Fruit fly (Drosophila melanogaster) whole organism, embryonic: ENCODE data around the gene CG42693.
A peak's percentile ranks its signal among the peaks of the same experiment; 100 is the strongest.

Experiments used
- B-H1 ChIP-seq: fragments of 200-800 bp; sonication (Bioruptor generic); IDR thresholded peaks from 3 replicates; pipeline ENCODE4 v1.3.6; 2022; ENCODE audit warnings: missing biosample characterization, missing genetic modification characterization
- CG10274 ChIP-seq: fragments of 200-800 bp; sonication (Bioruptor generic); optimal IDR thresholded peaks from 3 replicates; lab custom pipeline; 2017; ENCODE audit warnings: missing biosample characterization, mild to moderate bottlenecking, missing genetic modification characterization
- CG11695 ChIP-seq: fragments of 200-800 bp; sonication (Bioruptor generic); IDR thresholded peaks from 3 replicates; pipeline ENCODE4 v1.3.6; 2022; ENCODE audit warnings: missing biosample characterization, missing genetic modification characterization
- CG11696 ChIP-seq: fragments of 200-800 bp; sonication (Bioruptor generic); IDR thresholded peaks from 2 replicates; pipeline ENCODE4 v1.3.6; 2022; ENCODE audit warnings: missing biosample characterization, missing genetic modification characterization
- CG12104 ChIP-seq: fragments of 200-800 bp; sonication (Bioruptor generic); optimal IDR thresholded peaks from 3 replicates; lab custom pipeline; 2016; ENCODE audit warnings: missing biosample characterization, missing genetic modification characterization
- CG13424 ChIP-seq: fragments of 200-800 bp; sonication (Bioruptor generic); optimal IDR thresholded peaks from 2 replicates; lab custom pipeline; 2019; ENCODE audit warnings: missing biosample characterization, mild to moderate bottlenecking, missing genetic modification characterization, moderate library complexity
- CG14050 ChIP-seq: fragments of 200-800 bp; sonication (Bioruptor generic); IDR thresholded peaks from 3 replicates; pipeline ENCODE4 v1.3.6; 2022; ENCODE audit warnings: missing biosample characterization, missing genetic modification characterization
- CG15514 ChIP-seq: fragments of 200-800 bp; sonication (Bioruptor generic); optimal IDR thresholded peaks from 3 replicates; lab custom pipeline; 2017; ENCODE audit warnings: missing biosample characterization, missing genetic modification characterization, mild to moderate bottlenecking, moderate library complexity, missing genetic modification reagents
- CG15601 ChIP-seq: fragments of 200-800 bp; sonication (Bioruptor generic); optimal IDR thresholded peaks from 3 replicates; lab custom pipeline; 2019; ENCODE audit warnings: missing biosample characterization, mild to moderate bottlenecking, missing genetic modification characterization, moderate library complexity
- CG16863 ChIP-seq: fragments of 200-800 bp; sonication (Bioruptor generic); optimal IDR thresholded peaks from 3 replicates; lab custom pipeline; 2016; ENCODE audit warnings: missing biosample characterization, missing genetic modification characterization
- CG17328 ChIP-seq: fragments of 200-800 bp; sonication (Bioruptor generic); IDR thresholded peaks from 2 replicates; pipeline ENCODE4 v1.3.6; 2022; ENCODE audit warnings: missing biosample characterization, missing genetic modification characterization
- CG17385 ChIP-seq: fragments of 200-800 bp; sonication (Bioruptor generic); optimal IDR thresholded peaks from 3 replicates; lab custom pipeline; 2018; ENCODE audit warnings: missing biosample characterization, mild to moderate bottlenecking, missing genetic modification characterization
- CG18011 ChIP-seq: fragments of 200-800 bp; sonication (Bioruptor generic); optimal IDR thresholded peaks from 2 replicates; lab custom pipeline; 2017; ENCODE audit warnings: missing biosample characterization, missing genetic modification characterization, mild to moderate bottlenecking, moderate library complexity, missing genotype
- CG4820 ChIP-seq: fragments of 200-800 bp; sonication (Bioruptor generic); optimal IDR thresholded peaks from 3 replicates; lab custom pipeline; 2016; ENCODE audit warnings: missing biosample characterization, missing genetic modification characterization
- CG6272 ChIP-seq: fragments of 200-800 bp; sonication (Bioruptor generic); IDR thresholded peaks from 2 replicates; pipeline ENCODE4 v1.3.6; 2022; ENCODE audit warnings: missing biosample characterization, missing genetic modification characterization
- CG6683 ChIP-seq: fragments of 200-800 bp; sonication (Bioruptor generic); optimal IDR thresholded peaks from 2 replicates; lab custom pipeline; 2017; ENCODE audit warnings: missing biosample characterization, mild to moderate bottlenecking, missing genetic modification characterization, missing genetic modification reagents
- CG8388 ChIP-seq: fragments of 200-800 bp; sonication (Bioruptor generic); optimal IDR thresholded peaks from 2 replicates; lab custom pipeline; 2019; ENCODE audit warnings: missing biosample characterization, mild to moderate bottlenecking, missing genetic modification characterization, moderate library complexity
- CG9797 ChIP-seq: fragments of 200-800 bp; sonication (Bioruptor generic); optimal IDR thresholded peaks from 3 replicates; lab custom pipeline; 2018; ENCODE audit warnings: missing biosample characterization, mild to moderate bottlenecking, missing genetic modification characterization
- CG9817 ChIP-seq: fragments of 200-800 bp; sonication (Bioruptor generic); optimal IDR thresholded peaks from 2 replicates; lab custom pipeline; 2018; ENCODE audit warnings: missing biosample characterization, mild to moderate bottlenecking, missing genetic modification characterization, moderate library complexity
- CHES-1-like ChIP-seq: fragments of 200-800 bp; sonication (Bioruptor generic); optimal IDR thresholded peaks from 2 replicates; lab custom pipeline; 2016; ENCODE audit warnings: missing biosample characterization, missing genetic modification characterization
- Chrac-16 ChIP-seq: fragments of 200-800 bp; sonication (Bioruptor generic); optimal IDR thresholded peaks from 3 replicates; lab custom pipeline; 2016; ENCODE audit warnings: missing biosample characterization, missing genetic modification characterization
- Dip3 ChIP-seq: fragments of 200-800 bp; sonication (Bioruptor generic); optimal IDR thresholded peaks from 3 replicates; lab custom pipeline; 2016; ENCODE audit warnings: missing biosample characterization, missing genetic modification characterization
- HLHmδ ChIP-seq: fragments of 200-800 bp; sonication (Bioruptor generic); optimal IDR thresholded peaks from 2 replicates; lab custom pipeline; 2018; ENCODE audit warnings: missing biosample characterization, mild to moderate bottlenecking, missing genetic modification characterization, moderate library complexity
- Hmr ChIP-seq: fragments of 200-800 bp; sonication (Bioruptor generic); optimal IDR thresholded peaks from 3 replicates; lab custom pipeline; 2017; ENCODE audit warnings: mild to moderate bottlenecking, missing biosample characterization, missing genetic modification reagents, missing genetic modification characterization
- Hr51 ChIP-seq, 2 experiments: fragments of 200-800 bp; sonication (Bioruptor generic); optimal IDR thresholded peaks; 2 replicates in 1 of 2; 3 replicates in 1 of 2; lab custom pipeline; 2016 to 2018; ENCODE audit warnings: missing biosample characterization in 2 of 2, missing genetic modification characterization in 2 of 2, mild to moderate bottlenecking in 1 of 2, moderate library complexity in 1 of 2
- Lhr ChIP-seq: fragments of 200-800 bp; sonication (Bioruptor generic); optimal IDR thresholded peaks from 3 replicates; lab custom pipeline; 2017; ENCODE audit warnings: mild to moderate bottlenecking, missing biosample characterization, missing genetic modification reagents, missing genetic modification characterization
- Med ChIP-seq: fragments of 200-800 bp; sonication (Bioruptor generic); peaks from one replicate; lab custom pipeline; 2016; ENCODE audit warnings: missing biosample characterization, missing genetic modification characterization, mild to moderate bottlenecking, inconsistent platforms, moderate library complexity
- Nf-YA ChIP-seq: fragments of 200-800 bp; sonication (Bioruptor generic); IDR thresholded peaks from 2 replicates; pipeline ENCODE4 v1.3.6; 2022; ENCODE audit warnings: missing biosample characterization, missing genetic modification characterization
- Oli ChIP-seq: fragments of 200-800 bp; sonication (Bioruptor generic); optimal IDR thresholded peaks from 2 replicates; lab custom pipeline; 2018; ENCODE audit warnings: missing biosample characterization, mild to moderate bottlenecking, missing genetic modification characterization, moderate library complexity
- Stat92E ChIP-seq, 3 experiments: fragments of >200 bp in 2 of 3; fragments of 200-800 bp in 1 of 3; sonication (Bioruptor generic) in 1 of 3; optimal IDR thresholded peaks; 2 replicates each; lab custom pipeline; 2017 to 2019; ENCODE audit warnings: missing biosample characterization in 3 of 3, missing genetic modification characterization in 3 of 3, mild to moderate bottlenecking in 1 of 3, moderate library complexity in 1 of 3
- aop ChIP-seq: fragments of 200-800 bp; sonication (Bioruptor generic); IDR thresholded peaks from 2 replicates; pipeline ENCODE4 v1.3.6; 2022; ENCODE audit warnings: missing biosample characterization, missing genetic modification characterization
- bsh ChIP-seq, 2 experiments: fragments of 200-800 bp; sonication (Bioruptor generic); optimal IDR thresholded peaks; 2 replicates each; lab custom pipeline; 2017 to 2018; ENCODE audit warnings: mild to moderate bottlenecking in 2 of 2, missing biosample characterization in 2 of 2, missing genetic modification characterization in 2 of 2, moderate library complexity in 1 of 2
- btn ChIP-seq: fragments of 200-800 bp; sonication (Bioruptor generic); optimal IDR thresholded peaks from 2 replicates; lab custom pipeline; 2016; ENCODE audit warnings: missing biosample characterization, missing genetic modification characterization
- dpn ChIP-seq, 2 experiments: fragments of 200-800 bp; sonication (Bioruptor generic); optimal IDR thresholded peaks; 3 replicates each; lab custom pipeline; 2016; ENCODE audit warnings: missing biosample characterization in 2 of 2, missing genetic modification characterization in 2 of 2
- emc ChIP-seq: fragments of 200-800 bp; sonication (Bioruptor generic); optimal IDR thresholded peaks from 2 replicates; lab custom pipeline; 2016; ENCODE audit warnings: missing biosample characterization, missing genetic modification characterization
- ewg ChIP-seq: fragments of 200-800 bp; sonication (Bioruptor generic); optimal IDR thresholded peaks from 3 replicates; lab custom pipeline; 2017; ENCODE audit warnings: mild to moderate bottlenecking, missing biosample characterization, missing genetic modification reagents, missing genetic modification characterization
- fd96Cb ChIP-seq: fragments of 200-800 bp; sonication (Bioruptor generic); optimal IDR thresholded peaks from 2 replicates; lab custom pipeline; 2018; ENCODE audit warnings: missing biosample characterization, mild to moderate bottlenecking, missing genetic modification characterization, moderate library complexity
- grn ChIP-seq: fragments of 200-800 bp; sonication (Bioruptor generic); optimal IDR thresholded peaks from 3 replicates; lab custom pipeline; 2017; ENCODE audit warnings: missing biosample characterization, missing genetic modification characterization
- jing ChIP-seq: fragments of 200-800 bp; sonication (Bioruptor generic); optimal IDR thresholded peaks from 2 replicates; lab custom pipeline; 2018; ENCODE audit warnings: missing biosample characterization, mild to moderate bottlenecking, missing genetic modification characterization
- kah ChIP-seq: fragments of 200-800 bp; sonication (Bioruptor generic); optimal IDR thresholded peaks from 2 replicates; lab custom pipeline; 2018; ENCODE audit warnings: missing biosample characterization, mild to moderate bottlenecking, missing genetic modification characterization
- mirr ChIP-seq: fragments of 200-800 bp; sonication (Bioruptor generic); optimal IDR thresholded peaks from 3 replicates; lab custom pipeline; 2018; ENCODE audit warnings: missing biosample characterization, mild to moderate bottlenecking, missing genetic modification characterization
- odd ChIP-seq: fragments of 200-800 bp; sonication (Bioruptor generic); optimal IDR thresholded peaks from 2 replicates; lab custom pipeline; 2017; ENCODE audit warnings: missing biosample characterization, mild to moderate bottlenecking, missing genetic modification characterization
- pros ChIP-seq: fragments of 200-800 bp; sonication (Bioruptor generic); optimal IDR thresholded peaks from 3 replicates; lab custom pipeline; 2019; ENCODE audit warnings: missing biosample characterization, mild to moderate bottlenecking, missing genetic modification characterization, moderate library complexity
- rib ChIP-seq: fragments of 200-800 bp; sonication (Bioruptor generic); IDR thresholded peaks from 2 replicates; pipeline ENCODE4 v1.3.6; 2022; ENCODE audit warnings: missing biosample characterization, missing genetic modification characterization
- tio ChIP-seq: fragments of 200-800 bp; sonication (Bioruptor generic); optimal IDR thresholded peaks from 2 replicates; lab custom pipeline; 2017; ENCODE audit warnings: missing biosample characterization, missing genetic modification characterization, inconsistent platforms
- vvl ChIP-seq: fragments of 200-800 bp; sonication (Bioruptor generic); IDR thresholded peaks from 2 replicates; pipeline ENCODE4 v1.3.6; 2022; ENCODE audit warnings: missing biosample characterization, missing genetic modification characterization
- zfh1 ChIP-seq: fragments of 200-800 bp; sonication (Bioruptor generic); IDR thresholded peaks from 3 replicates; pipeline ENCODE4 v1.3.6; 2022; ENCODE audit warnings: missing biosample characterization, missing genetic modification characterization

The CG42693 gene

DNA sequence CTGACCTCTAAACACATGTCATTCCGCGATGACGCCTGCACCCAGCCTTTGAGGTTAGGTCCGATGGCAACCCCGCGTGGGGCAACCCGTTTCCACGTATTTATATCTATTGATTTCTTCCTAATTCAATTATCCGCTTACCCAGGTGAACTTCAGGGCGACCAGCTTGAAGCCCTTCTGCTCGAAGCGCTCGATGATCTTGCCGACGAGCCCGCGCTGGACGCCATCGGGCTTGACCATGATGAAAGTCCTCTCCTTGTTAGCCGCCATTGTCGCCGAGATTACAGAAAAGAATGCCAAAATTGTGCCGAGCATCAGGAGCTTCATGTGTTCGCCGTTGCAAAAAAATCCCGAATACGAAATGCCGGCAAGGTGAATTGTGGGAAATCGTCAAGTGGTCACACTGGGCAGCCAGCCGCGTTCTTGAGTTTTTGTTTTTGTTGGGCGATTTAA lies 37.5 kb upstream of the CG42693 start, which contains the start of gene awd (continued):
- no peak for TF ChIP-seq CG10274 (GFP tag; lab: Kevin White, UChicago)
- TF ChIP-seq CG14050 (GFP tag; lab: Robert Waterston, UW), result no peak
- peak; percentile 90 for TF ChIP-seq rib (GFP tag; lab: Robert Waterston, UW)
- peak in 1 of 3 experiments; percentile 5 for TF ChIP-seq Stat92E (GFP tag; optimal IDR thresholded peaks at IDR 0.05; lab: Kevin White, UChicago)
- TF ChIP-seq CG9797 (GFP tag; lab: Kevin White, UChicago), result peak; percentile 88

DNA sequence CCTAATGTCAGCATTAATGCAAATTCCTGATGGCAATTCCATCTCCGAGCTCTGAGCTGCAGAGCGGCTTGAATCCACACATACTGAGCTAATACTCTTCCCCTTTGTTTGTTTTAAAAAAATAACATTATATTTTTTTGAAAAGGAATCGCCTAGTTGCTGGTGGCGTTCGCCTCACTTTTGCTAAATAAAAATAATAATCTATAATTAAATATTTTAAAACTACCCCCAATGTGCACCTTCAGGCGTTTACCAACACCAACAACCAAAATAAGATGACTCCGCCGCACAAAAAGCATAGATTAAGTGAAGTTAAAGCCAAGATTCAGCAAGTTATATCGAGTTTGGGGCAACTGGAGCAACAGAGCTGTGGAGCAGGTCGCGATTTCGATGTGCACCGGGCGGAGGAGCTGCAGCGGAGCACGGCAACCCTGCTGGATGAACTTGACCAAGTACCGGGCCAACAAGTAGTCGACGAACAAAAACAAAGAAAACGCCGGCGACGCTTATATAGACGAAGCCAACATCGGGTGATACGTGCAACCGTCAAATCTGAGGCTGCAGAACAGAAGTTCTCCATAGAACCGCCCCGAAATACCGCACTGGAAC lies 36.0 kb upstream of the CG42693 start, which contains the start of gene CG1896:
Gene CG1896, plus strand, starts transcription at position 239 of the 609 bp plus-strand sequence.
- TF ChIP-seq emc (no peak), CG13424 (tag; lab: Kevin White, UChicago) (peak; percentile 24), Oli (tag; lab: Kevin White, UChicago) (peak; percentile 25), CG9817 (tag; lab: Kevin White, UChicago) (no peak), CG11696 (GFP tag; lab: Robert Waterston, UW) (no peak), CG15514 (GFP tag; lab: Kevin White, UChicago) (peak; percentile 48), vvl (GFP tag; lab: Robert Waterston, UW) (peak; percentile 70), CG6683 (GFP tag; lab: Kevin White, UChicago) (no peak), tio (GFP tag; lab: Kevin White, UChicago) (no peak), Dip3 (GFP tag; lab: Kevin White, UChicago) (peak; percentile 28), CG8388 (GFP tag; lab: Kevin White, UChicago) (peak; percentile 17), zfh1 (GFP tag; lab: Robert Waterston, UW) (peak; percentile 71; the same call in 2 of the 3 replicates), CG6272 (GFP tag; lab: Robert Waterston, UW) (no peak), jing (GFP tag; lab: Kevin White, UChicago) (no peak), aop (GFP tag; lab: Robert Waterston, UW) (no peak), CG18011 (GFP tag; lab: Kevin White, UChicago) (peak; percentile 26), btn (GFP tag; lab: Kevin White, UChicago) (no peak), Nf-YA (GFP tag; lab: Robert Waterston, UW) (peak; percentile 30; the same call in 1 of the 2 replicates), CG11695 (GFP tag; lab: Robert Waterston, UW) (peak; percentile 65; the same call in 1 of the 3 replicates), Hmr (GFP tag; lab: Kevin White, UChicago) (peak; percentile 13), CG12104 (GFP tag; lab: Kevin White, UChicago) (peak; percentile 25), kah (GFP tag; lab: Kevin White, UChicago) (peak; percentile 63), CG4820 (GFP tag; lab: Kevin White, UChicago) (peak; percentile 5), Chrac-16 (peak; percentile 31), pros (GFP tag; lab: Kevin White, UChicago) (no peak), Med (GFP tag; lab: Kevin White, UChicago) (peak; percentile 72), fd96Cb (tag; lab: Kevin White, UChicago) (peak; percentile 26), CG15601 (tag; lab: Kevin White, UChicago) (peak; percentile 32), grn (GFP tag; lab: Kevin White, UChicago) (no peak), ewg (GFP tag; lab: Kevin White, UChicago) (peak; percentile 26), bsh (GFP tag; optimal IDR thresholded peaks at IDR 0.05; lab: Kevin White, UChicago) (peak in 1 of 2 experiments; percentile 52), dpn (GFP tag; optimal IDR thresholded peaks at IDR 0.05; lab: Kevin White, UChicago) (peak in 1 of 2 experiments; percentile 14), CG16863 (GFP tag; lab: Kevin White, UChicago) (no peak), B-H1 (GFP tag; lab: Robert Waterston, UW) (peak; percentile 36; the same call in 1 of the 3 replicates), HLHmδ (GFP tag; lab: Kevin White, UChicago) (no peak), odd (no peak), Hr51 (GFP tag; optimal IDR thresholded peaks at IDR 0.05; lab: Kevin White, UChicago) (peak in 1 of 2 experiments; percentile 30), CG17385 (GFP tag; lab: Kevin White, UChicago) (peak; percentile 50), mirr (no peak), Lhr (GFP tag; lab: Kevin White, UChicago) (no peak), CHES-1-like (GFP tag; lab: Kevin White, UChicago) (no peak), CG17328 (GFP tag; lab: Robert Waterston, UW) (peak; percentile 63)
